Fruit fly (Drosophila melanogaster) whole organism, embryonic: ENCODE data around the gene CG10064.

ENCODE experiments used
- Adf1 ChIP-seq: fragments of 200-800 bp; sonication (Bioruptor generic); IDR thresholded peaks from 2 replicates; pipeline ENCODE4 v1.3.6; 2022; ENCODE audit warnings: missing biosample characterization, missing genetic modification characterization
- Bdp1 ChIP-seq: fragments of 200-800 bp; sonication (Bioruptor generic); optimal IDR thresholded peaks from 3 replicates; lab custom pipeline; 2016; ENCODE audit warnings: missing biosample characterization, missing genetic modification characterization
- CG1024 ChIP-seq: fragments of 200-800 bp; sonication (Bioruptor generic); IDR thresholded peaks from 2 replicates; pipeline ENCODE4 v1.3.6; 2022; ENCODE audit warnings: missing biosample characterization, missing genetic modification characterization
- CG10321 ChIP-seq: fragments of 200-800 bp; sonication (Bioruptor generic); IDR thresholded peaks from 2 replicates; pipeline ENCODE4 v1.3.6; 2022; ENCODE audit warnings: missing biosample characterization, missing genetic modification characterization
- CG10654 ChIP-seq: fragments of 200-800 bp; sonication (Bioruptor generic); optimal IDR thresholded peaks from 2 replicates; lab custom pipeline; 2016; ENCODE audit warnings: missing biosample characterization, missing genetic modification characterization
- CG12942 ChIP-seq: fragments of 200-800 bp; sonication (Bioruptor generic); optimal IDR thresholded peaks from 3 replicates; lab custom pipeline; 2016; ENCODE audit warnings: missing biosample characterization, missing genetic modification characterization
- CG15479 ChIP-seq: fragments of 200-800 bp; sonication (Bioruptor generic); optimal IDR thresholded peaks from 3 replicates; lab custom pipeline; 2019; ENCODE audit warnings: missing biosample characterization, mild to moderate bottlenecking, missing genetic modification characterization, moderate library complexity
- CG16815 ChIP-seq: fragments of 200-800 bp; sonication (Bioruptor generic); optimal IDR thresholded peaks from 3 replicates; lab custom pipeline; 2017; ENCODE audit warnings: missing biosample characterization, mild to moderate bottlenecking, missing genetic modification characterization
- CG17385 ChIP-seq: fragments of 200-800 bp; sonication (Bioruptor generic); optimal IDR thresholded peaks from 3 replicates; lab custom pipeline; 2018; ENCODE audit warnings: missing biosample characterization, mild to moderate bottlenecking, missing genetic modification characterization
- CG2712 ChIP-seq: fragments of 200-800 bp; optimal IDR thresholded peaks from 3 replicates; lab custom pipeline; 2019; ENCODE audit warnings: missing biosample characterization, mild to moderate bottlenecking, missing genetic modification characterization, moderate library complexity
- CG31441 ChIP-seq: fragments of 200-800 bp; sonication (Bioruptor generic); IDR thresholded peaks from 2 replicates; pipeline ENCODE4 v1.3.6; 2022; ENCODE audit warnings: missing biosample characterization, missing genetic modification characterization
- CG32772 ChIP-seq: fragments of 200-800 bp; sonication (Bioruptor generic); IDR thresholded peaks from 2 replicates; pipeline ENCODE4 v1.3.6; 2022; ENCODE audit warnings: missing biosample characterization, missing genetic modification characterization
- CG33557 ChIP-seq: fragments of 200-800 bp; sonication (Bioruptor generic); optimal IDR thresholded peaks from 2 replicates; lab custom pipeline; 2019; ENCODE audit warnings: missing biosample characterization, mild to moderate bottlenecking, missing genetic modification characterization, moderate library complexity
- CG3407 ChIP-seq: fragments of 200-800 bp; sonication (Bioruptor generic); optimal IDR thresholded peaks from 2 replicates; lab custom pipeline; 2018; ENCODE audit warnings: missing biosample characterization, mild to moderate bottlenecking, missing genetic modification characterization
- CG34376 ChIP-seq: fragments of 200-800 bp; sonication (Bioruptor generic); optimal IDR thresholded peaks from 2 replicates; lab custom pipeline; 2018; ENCODE audit warnings: missing biosample characterization, mild to moderate bottlenecking, missing genetic modification characterization
- CG4282 ChIP-seq: fragments of 200-800 bp; sonication (Bioruptor generic); optimal IDR thresholded peaks from 2 replicates; lab custom pipeline; 2016; ENCODE audit warnings: missing biosample characterization, missing genetic modification characterization
- CG5245 ChIP-seq: fragments of 200-800 bp; sonication (Bioruptor generic); optimal IDR thresholded peaks from 3 replicates; lab custom pipeline; 2016; ENCODE audit warnings: missing biosample characterization, missing genetic modification characterization
- CG6175 ChIP-seq: fragments of 200-800 bp; sonication (Bioruptor generic); IDR thresholded peaks from 3 replicates; pipeline ENCODE4 v1.3.6; 2022; ENCODE audit warnings: missing biosample characterization, missing genetic modification characterization
- CG7271 ChIP-seq: fragments of 200-800 bp; sonication (Bioruptor generic); optimal IDR thresholded peaks from 2 replicates; lab custom pipeline; 2018; ENCODE audit warnings: missing biosample characterization, mild to moderate bottlenecking, missing genetic modification characterization, moderate library complexity
- CG8765 ChIP-seq: fragments of 200-800 bp; sonication (Bioruptor generic); IDR thresholded peaks from 2 replicates; pipeline ENCODE4 v1.3.6; 2022; ENCODE audit warnings: missing biosample characterization, missing genetic modification characterization
- CG8944 ChIP-seq: fragments of 200-800 bp; sonication (Bioruptor generic); optimal IDR thresholded peaks from 3 replicates; lab custom pipeline; 2016; ENCODE audit warnings: missing biosample characterization, missing genetic modification characterization
- CG9215 ChIP-seq: fragments of 200-800 bp; sonication (Bioruptor generic); IDR thresholded peaks from 2 replicates; pipeline ENCODE4 v1.3.6; 2022; ENCODE audit warnings: missing biosample characterization, missing genetic modification characterization
- CG9727 ChIP-seq: fragments of 200-800 bp; sonication (Bioruptor generic); optimal IDR thresholded peaks from 3 replicates; lab custom pipeline; 2017; ENCODE audit warnings: missing biosample characterization, mild to moderate bottlenecking, missing genetic modification characterization
- Dad ChIP-seq: fragments of 200-800 bp; sonication (Bioruptor generic); optimal IDR thresholded peaks from 3 replicates; lab custom pipeline; 2016; ENCODE audit warnings: missing biosample characterization, missing genetic modification characterization
- Elba2 ChIP-seq: fragments of 200-800 bp; sonication (Bioruptor generic); optimal IDR thresholded peaks from 3 replicates; lab custom pipeline; 2016; ENCODE audit warnings: missing biosample characterization, missing genetic modification characterization
- GATAe ChIP-seq: fragments of 200-800 bp; sonication (Bioruptor generic); conservative IDR thresholded peaks from 2 replicates; pipeline ENCODE4 v1.3.6; 2022; ENCODE audit warnings: missing biosample characterization, missing genetic modification characterization
- Med ChIP-seq: fragments of 200-800 bp; sonication (Bioruptor generic); peaks from one replicate; lab custom pipeline; 2016; ENCODE audit warnings: missing biosample characterization, missing genetic modification characterization, mild to moderate bottlenecking, inconsistent platforms, moderate library complexity
- NC2β ChIP-seq: fragments of 200-800 bp; sonication (Bioruptor generic); optimal IDR thresholded peaks from 2 replicates; lab custom pipeline; 2016; ENCODE audit warnings: missing biosample characterization, missing genetic modification characterization
- NfI ChIP-seq: fragments of 200-800 bp; sonication (Bioruptor generic); optimal IDR thresholded peaks from 3 replicates; lab custom pipeline; 2018; ENCODE audit warnings: missing biosample characterization, mild to moderate bottlenecking, missing genetic modification characterization, moderate library complexity
- Ptx1 ChIP-seq: fragments of 200-800 bp; sonication (Bioruptor generic); IDR thresholded peaks from 2 replicates; pipeline ENCODE4 v1.3.6; 2022; ENCODE audit warnings: missing biosample characterization, missing genetic modification characterization
- Side ChIP-seq: fragments of 200-800 bp; sonication (Bioruptor generic); optimal IDR thresholded peaks from 2 replicates; lab custom pipeline; 2016; ENCODE audit warnings: missing biosample characterization, missing genetic modification characterization
- Spps ChIP-seq: fragments of 200-800 bp; sonication (Bioruptor generic); optimal IDR thresholded peaks from 2 replicates; lab custom pipeline; 2018; ENCODE audit warnings: missing biosample characterization, mild to moderate bottlenecking, missing genetic modification characterization
- Vsx1 ChIP-seq: fragments of 200-800 bp; sonication (Bioruptor generic); optimal IDR thresholded peaks from 2 replicates; lab custom pipeline; 2017; ENCODE audit warnings: missing biosample characterization, mild to moderate bottlenecking, missing genetic modification characterization, missing genetic modification reagents
- ase ChIP-seq: fragments of 200-800 bp; sonication (Bioruptor generic); IDR thresholded peaks from 3 replicates; pipeline ENCODE4 v1.3.6; 2022; ENCODE audit warnings: missing biosample characterization, missing genetic modification characterization
- bbx ChIP-seq: fragments of 200-800 bp; sonication (Bioruptor generic); IDR thresholded peaks from 2 replicates; pipeline ENCODE4 v1.3.6; 2022; ENCODE audit warnings: missing biosample characterization, missing genetic modification characterization; ENCODE audit not compliant: partially characterized antibody
- gfzf ChIP-seq: fragments of 200-800 bp; sonication (Bioruptor generic); optimal IDR thresholded peaks from 2 replicates; lab custom pipeline; 2016; ENCODE audit warnings: missing biosample characterization, mild to moderate bottlenecking, missing genetic modification characterization, moderate library complexity
- hth ChIP-seq: fragments of >200 bp; optimal IDR thresholded peaks from 2 replicates; lab custom pipeline; 2017; ENCODE audit warnings: inconsistent platforms
- inv ChIP-seq: fragments of 200-800 bp; sonication (Bioruptor generic); IDR thresholded peaks from 2 replicates; pipeline ENCODE4 v1.3.6; 2022; ENCODE audit warnings: missing biosample characterization, missing genetic modification characterization; ENCODE audit not compliant: partially characterized antibody
- kah ChIP-seq: fragments of 200-800 bp; sonication (Bioruptor generic); optimal IDR thresholded peaks from 2 replicates; lab custom pipeline; 2018; ENCODE audit warnings: missing biosample characterization, mild to moderate bottlenecking, missing genetic modification characterization
- klu ChIP-seq: fragments of 200-800 bp; sonication (Bioruptor generic); IDR thresholded peaks from 2 replicates; pipeline ENCODE4 v1.3.6; 2022; ENCODE audit warnings: missing biosample characterization, missing genetic modification characterization
- prd ChIP-seq, 3 experiments: fragments of >200 bp in 2 of 3; fragments of 200-800 bp in 1 of 3; sonication (Bioruptor generic) in 1 of 3; optimal IDR thresholded peaks in 2 of 3; IDR thresholded peaks in 1 of 3; 2 replicates in 2 of 3; 3 replicates in 1 of 3; pipeline versions ENCODE4 v1.3.6 to Lab custom; 2017 to 2022; ENCODE audit warnings: missing biosample characterization in 1 of 3, missing genetic modification characterization in 1 of 3
- seq ChIP-seq: fragments of 200-800 bp; sonication (Bioruptor generic); IDR thresholded peaks from 2 replicates; pipeline ENCODE4 v1.3.6; 2022; ENCODE audit warnings: missing biosample characterization, missing genetic modification characterization
- sr ChIP-seq: fragments of 200-800 bp; sonication (Bioruptor generic); IDR thresholded peaks from 3 replicates; pipeline ENCODE4 v1.3.6; 2022; ENCODE audit warnings: missing biosample characterization, missing genetic modification characterization
- stc ChIP-seq: fragments of 200-800 bp; sonication (Bioruptor generic); IDR thresholded peaks from 2 replicates; pipeline ENCODE4 v1.3.6; 2022; ENCODE audit warnings: missing biosample characterization, missing genetic modification characterization
- trh ChIP-seq: fragments of 200-800 bp; sonication (Bioruptor generic); optimal IDR thresholded peaks from 2 replicates; lab custom pipeline; 2016; ENCODE audit warnings: missing biosample characterization, missing genetic modification characterization
- ttk ChIP-seq: fragments of 200-800 bp; sonication (Bioruptor generic); IDR thresholded peaks from 2 replicates; pipeline ENCODE4 v2.1.2; 2022; ENCODE audit warnings: missing biosample characterization, missing genetic modification characterization
- tx ChIP-seq: fragments of 200-800 bp; sonication (Bioruptor generic); optimal IDR thresholded peaks from 2 replicates; lab custom pipeline; 2016; ENCODE audit warnings: missing biosample characterization, missing genetic modification characterization
- unpg ChIP-seq: fragments of 200-800 bp; sonication (Bioruptor generic); optimal IDR thresholded peaks from 3 replicates; lab custom pipeline; 2018; ENCODE audit warnings: missing biosample characterization, mild to moderate bottlenecking, missing genetic modification characterization, moderate library complexity
- zf30C ChIP-seq: fragments of 200-800 bp; sonication (Bioruptor generic); optimal IDR thresholded peaks from 3 replicates; lab custom pipeline; 2018; ENCODE audit warnings: missing biosample characterization, mild to moderate bottlenecking, missing genetic modification characterization

The CG10064 gene

dm6 chr3L:6988942-6989569 lies 21.4 kb upstream of the CG10064 start (continued):
- TF ChIP-seq Side (peak; percentile 72), Elba2 (GFP tag; lab: Kevin White, UChicago) (no peak), CG34376 (GFP tag; lab: Kevin White, UChicago) (peak; percentile 88), Adf1 (GFP tag; lab: Robert Waterston, UW) (peak; percentile 79), CG3407 (peak; percentile 84), klu (GFP tag; lab: Robert Waterston, UW) (peak; percentile 90), NC2β (GFP tag; lab: Kevin White, UChicago) (peak; percentile 13), CG33557 (GFP tag; lab: Kevin White, UChicago) (peak; percentile 87), seq (peak; percentile 27; the same call in 1 of the 2 replicates), inv (GFP tag; lab: Robert Waterston, UW) (no peak), GATAe (GFP tag; lab: Robert Waterston, UW) (peak; percentile 58; the same call in 1 of the 2 replicates), Bdp1 (GFP tag; lab: Kevin White, UChicago) (no peak), Med (GFP tag; lab: Kevin White, UChicago) (peak; percentile 92), Vsx1 (peak; percentile 78), ase (peak; percentile 65), CG17385 (GFP tag; lab: Kevin White, UChicago) (peak; percentile 87), sr (peak; percentile 45; the same call in 2 of the 3 replicates), kah (GFP tag; lab: Kevin White, UChicago) (peak; percentile 76), CG16815 (peak; percentile 92), hth (lab: Kevin White, UChicago) (peak; percentile 36), prd (optimal IDR thresholded peaks at IDR 0.05; lab: Kevin White, UChicago) (no peak), prd (GFP tag; IDR thresholded peaks at IDR 0.05; lab: Robert Waterston, UW) (peak; percentile 87), CG32772 (GFP tag; lab: Robert Waterston, UW) (peak; percentile 79)

- TF ChIP-seq CG7271 (tag; lab: Kevin White, UChicago) (no peak), zf30C (no peak), CG10321 (GFP tag; lab: Robert Waterston, UW) (no peak), CG17385 (GFP tag; lab: Kevin White, UChicago) (no peak), CG10654 (GFP tag; lab: Kevin White, UChicago) (no peak), CG6175 (GFP tag; lab: Robert Waterston, UW) (no peak), CG8944 (no peak), GATAe (GFP tag; lab: Robert Waterston, UW) (no peak), tx (GFP tag; lab: Kevin White, UChicago) (no peak), CG8765 (GFP tag; lab: Robert Waterston, UW) (no peak), CG1024 (GFP tag; lab: Robert Waterston, UW) (no peak), CG4282 (GFP tag; lab: Kevin White, UChicago) (no peak), Ptx1 (no peak)
These were observed 16.8 kb upstream of the CG10064 start, which contains the start of the genes CG32388 and CG43439 for dm6 chr3L:6984486-6984885. Gene CG32388 (minus strand): TSS chr3L:6984586. Gene CG43439 (minus strand): TSS chr3L:6984586.

dm6 chr3L:6981823-6982222 lies 14.1 kb upstream of the CG10064 start:
- peak; percentile 2 for TF ChIP-seq CG12942 (GFP tag; lab: Kevin White, UChicago)
- TF ChIP-seq bbx (GFP tag; lab: Robert Waterston, UW): no peak
- peak; percentile 44 for TF ChIP-seq CG31441 (GFP tag; lab: Robert Waterston, UW)
- TF ChIP-seq unpg (GFP tag; lab: Kevin White, UChicago): peak; percentile 48
- TF ChIP-seq Spps: no peak
- TF ChIP-seq Dad (GFP tag; lab: Kevin White, UChicago): no peak
- TF ChIP-seq CG9215 (GFP tag; lab: Robert Waterston, UW): no peak
- TF ChIP-seq CG5245 (GFP tag; lab: Kevin White, UChicago): no peak
- no peak for TF ChIP-seq NC2β (GFP tag; lab: Kevin White, UChicago)
- TF ChIP-seq gfzf (GFP tag; lab: Kevin White, UChicago): no peak
- TF ChIP-seq trh (GFP tag; lab: Kevin White, UChicago): no peak
- peak; percentile 87 for TF ChIP-seq CG9727 (GFP tag; lab: Kevin White, UChicago)
- no peak for TF ChIP-seq NfI
- peak; percentile 77 for TF ChIP-seq CG2712
- no peak for TF ChIP-seq ttk
- peak; percentile 40; the same call in 1 of the 2 replicates for TF ChIP-seq stc (GFP tag; lab: Robert Waterston, UW)
- no peak for TF ChIP-seq CG15479 (GFP tag; lab: Kevin White, UChicago)
